Fruit fly (Drosophila melanogaster) whole organism, embryonic: ENCODE measurements around the gene CG34303.
A peak's percentile ranks its signal among the peaks of the same experiment; 100 is the strongest.

Experiments
- B-H1 ChIP-seq: fragments of 200-800 bp; sonication (Bioruptor generic); IDR thresholded peaks from 3 replicates; pipeline ENCODE4 v1.3.6; 2022; ENCODE audit warnings: missing biosample characterization, missing genetic modification characterization
- CG12219 ChIP-seq: fragments of 200-800 bp; sonication (Bioruptor generic); optimal IDR thresholded peaks from 3 replicates; lab custom pipeline; 2018; ENCODE audit warnings: missing biosample characterization, mild to moderate bottlenecking, missing genetic modification characterization
- CG15073 ChIP-seq: fragments of 200-800 bp; sonication (Bioruptor generic); optimal IDR thresholded peaks from 2 replicates; lab custom pipeline; 2016; ENCODE audit warnings: missing biosample characterization, missing genetic modification characterization
- CG15269 ChIP-seq: fragments of 200-800 bp; sonication (Bioruptor generic); optimal IDR thresholded peaks from 2 replicates; lab custom pipeline; 2018; ENCODE audit warnings: missing biosample characterization, mild to moderate bottlenecking, missing genetic modification characterization, moderate library complexity
- CG17385 ChIP-seq: fragments of 200-800 bp; sonication (Bioruptor generic); optimal IDR thresholded peaks from 3 replicates; lab custom pipeline; 2018; ENCODE audit warnings: missing biosample characterization, mild to moderate bottlenecking, missing genetic modification characterization
- CG31441 ChIP-seq: fragments of 200-800 bp; sonication (Bioruptor generic); IDR thresholded peaks from 2 replicates; pipeline ENCODE4 v1.3.6; 2022; ENCODE audit warnings: missing biosample characterization, missing genetic modification characterization
- CG32767 ChIP-seq: fragments of 200-800 bp; sonication (Bioruptor generic); IDR thresholded peaks from 2 replicates; pipeline ENCODE4 v1.3.6; 2022; ENCODE audit warnings: missing biosample characterization, missing genetic modification characterization
- CG34224 ChIP-seq: fragments of 200-800 bp; sonication (Bioruptor generic); IDR thresholded peaks from 3 replicates; pipeline ENCODE4 v1.3.6; 2022; ENCODE audit warnings: missing biosample characterization, missing genetic modification characterization; ENCODE audit not compliant: partially characterized antibody
- CG34376 ChIP-seq: fragments of 200-800 bp; sonication (Bioruptor generic); optimal IDR thresholded peaks from 2 replicates; lab custom pipeline; 2018; ENCODE audit warnings: missing biosample characterization, mild to moderate bottlenecking, missing genetic modification characterization
- CG34422 ChIP-seq: fragments of 200-800 bp; sonication (Bioruptor generic); IDR thresholded peaks from 3 replicates; pipeline ENCODE4 v1.3.6; 2022; ENCODE audit warnings: missing biosample characterization, missing genetic modification characterization
- CG4707 ChIP-seq: fragments of 200-800 bp; sonication (Bioruptor generic); optimal IDR thresholded peaks from 2 replicates; lab custom pipeline; 2018; ENCODE audit warnings: missing biosample characterization, mild to moderate bottlenecking, missing genetic modification characterization, moderate library complexity
- CG5245 ChIP-seq: fragments of 200-800 bp; sonication (Bioruptor generic); optimal IDR thresholded peaks from 3 replicates; lab custom pipeline; 2016; ENCODE audit warnings: missing biosample characterization, missing genetic modification characterization
- CG6791 ChIP-seq: fragments of 200-800 bp; sonication (Bioruptor generic); IDR thresholded peaks from 3 replicates; pipeline ENCODE4 v1.3.6; 2022; ENCODE audit warnings: missing biosample characterization, missing genetic modification characterization; ENCODE audit not compliant: partially characterized antibody
- CG8478 ChIP-seq: fragments of >200 bp; optimal IDR thresholded peaks from 2 replicates; lab custom pipeline; 2018
- Dbx ChIP-seq: fragments of 200-800 bp; sonication (Bioruptor generic); IDR thresholded peaks from 3 replicates; pipeline ENCODE4 v1.3.6; 2022; ENCODE audit warnings: missing biosample characterization, missing genetic modification characterization
- Deaf1 ChIP-seq: fragments of 200-800 bp; optimal IDR thresholded peaks from 3 replicates; lab custom pipeline; 2019; ENCODE audit warnings: missing biosample characterization, mild to moderate bottlenecking, missing genetic modification characterization, moderate library complexity
- H15 ChIP-seq: fragments of 200-800 bp; sonication (Bioruptor generic); IDR thresholded peaks from 3 replicates; pipeline ENCODE4 v1.3.6; 2022; ENCODE audit warnings: missing biosample characterization, missing genetic modification characterization
- Med ChIP-seq: fragments of 200-800 bp; sonication (Bioruptor generic); peaks from one replicate; lab custom pipeline; 2016; ENCODE audit warnings: missing biosample characterization, missing genetic modification characterization, mild to moderate bottlenecking, inconsistent platforms, moderate library complexity
- Opbp ChIP-seq: fragments of 200-800 bp; sonication (Bioruptor generic); IDR thresholded peaks from 3 replicates; pipeline ENCODE4 v1.3.6; 2022; ENCODE audit warnings: missing biosample characterization, missing genetic modification characterization; ENCODE audit not compliant: partially characterized antibody
- Xrp1 ChIP-seq: fragments of 200-800 bp; sonication (Bioruptor generic); IDR thresholded peaks from 2 replicates; pipeline ENCODE4 v1.3.6; 2022; ENCODE audit warnings: missing biosample characterization, missing genetic modification characterization
- abd-A ChIP-seq: fragments of 200-800 bp; sonication (Bioruptor generic); optimal IDR thresholded peaks from 3 replicates; lab custom pipeline; 2019; ENCODE audit warnings: missing biosample characterization, mild to moderate bottlenecking, missing genetic modification characterization, moderate library complexity
- ara ChIP-seq: fragments of 200-800 bp; sonication (Bioruptor generic); IDR thresholded peaks from 2 replicates; pipeline ENCODE4 v1.3.6; 2022; ENCODE audit warnings: missing biosample characterization, missing genetic modification characterization
- cg ChIP-seq: fragments of 200-800 bp; sonication (Bioruptor generic); optimal IDR thresholded peaks from 3 replicates; lab custom pipeline; 2019; ENCODE audit warnings: missing biosample characterization, mild to moderate bottlenecking, missing genetic modification characterization, moderate library complexity
- chinmo ChIP-seq: fragments of 200-800 bp; sonication (Bioruptor generic); IDR thresholded peaks from 4 replicates; pipeline ENCODE4 v1.3.6; 2022; ENCODE audit warnings: missing biosample characterization, missing genetic modification characterization; ENCODE audit not compliant: partially characterized antibody
- corto ChIP-seq: fragments of 200-800 bp; sonication (Bioruptor generic); optimal IDR thresholded peaks from 2 replicates; lab custom pipeline; 2016; ENCODE audit warnings: missing biosample characterization, mild to moderate bottlenecking, missing genetic modification characterization, moderate library complexity
- crol ChIP-seq: fragments of 200-800 bp; sonication (Bioruptor generic); IDR thresholded peaks from 2 replicates; pipeline ENCODE4 v1.3.6; 2022; ENCODE audit warnings: missing biosample characterization, missing genetic modification characterization
- cwo ChIP-seq: fragments of 200-800 bp; sonication (Bioruptor generic); optimal IDR thresholded peaks from 3 replicates; lab custom pipeline; 2017; ENCODE audit warnings: missing biosample characterization, missing genetic modification characterization, mild to moderate bottlenecking, moderate library complexity, missing genetic modification reagents
- disco-r ChIP-seq: fragments of 200-800 bp; sonication (Bioruptor generic); optimal IDR thresholded peaks from 2 replicates; lab custom pipeline; 2016; ENCODE audit warnings: missing biosample characterization, missing genetic modification characterization
- dpn ChIP-seq, 2 experiments: fragments of 200-800 bp; sonication (Bioruptor generic); optimal IDR thresholded peaks; 3 replicates each; lab custom pipeline; 2016; ENCODE audit warnings: missing biosample characterization in 2 of 2, missing genetic modification characterization in 2 of 2
- gsb-n ChIP-seq: fragments of 200-800 bp; sonication (Bioruptor generic); optimal IDR thresholded peaks from 3 replicates; lab custom pipeline; 2018; ENCODE audit warnings: missing biosample characterization, mild to moderate bottlenecking, missing genetic modification characterization
- kah ChIP-seq: fragments of 200-800 bp; sonication (Bioruptor generic); optimal IDR thresholded peaks from 2 replicates; lab custom pipeline; 2018; ENCODE audit warnings: missing biosample characterization, mild to moderate bottlenecking, missing genetic modification characterization
- kni ChIP-seq: fragments of 200-800 bp; sonication (Bioruptor generic); optimal IDR thresholded peaks from 3 replicates; lab custom pipeline; 2017; ENCODE audit warnings: mild to moderate bottlenecking, missing biosample characterization, missing genetic modification reagents, missing genetic modification characterization
- lola ChIP-seq, 3 experiments: fragments of >200 bp in 2 of 3; fragments of 200-800 bp in 1 of 3; sonication (Bioruptor generic) in 1 of 3; optimal IDR thresholded peaks; 2 replicates each; lab custom pipeline; 2017 to 2019; ENCODE audit warnings: missing biosample characterization in 3 of 3, missing genetic modification characterization in 3 of 3, mild to moderate bottlenecking in 1 of 3, moderate library complexity in 1 of 3
- mirr ChIP-seq: fragments of 200-800 bp; sonication (Bioruptor generic); optimal IDR thresholded peaks from 3 replicates; lab custom pipeline; 2018; ENCODE audit warnings: missing biosample characterization, mild to moderate bottlenecking, missing genetic modification characterization
- nom ChIP-seq: fragments of 200-800 bp; sonication (Bioruptor generic); optimal IDR thresholded peaks from 2 replicates; lab custom pipeline; 2017; ENCODE audit warnings: missing biosample characterization, missing genetic modification characterization, mild to moderate bottlenecking, moderate library complexity, missing genetic modification reagents
- prd ChIP-seq, 3 experiments: fragments of >200 bp in 2 of 3; fragments of 200-800 bp in 1 of 3; sonication (Bioruptor generic) in 1 of 3; optimal IDR thresholded peaks in 2 of 3; IDR thresholded peaks in 1 of 3; 2 replicates in 2 of 3; 3 replicates in 1 of 3; pipeline versions ENCODE4 v1.3.6 to Lab custom; 2017 to 2022; ENCODE audit warnings: missing biosample characterization in 1 of 3, missing genetic modification characterization in 1 of 3
- row ChIP-seq: fragments of 200-800 bp; sonication (Bioruptor generic); IDR thresholded peaks from 3 replicates; pipeline ENCODE4 v1.3.6; 2022; ENCODE audit warnings: missing biosample characterization, missing genetic modification characterization
- scrt ChIP-seq: fragments of 200-800 bp; sonication (Bioruptor generic); optimal IDR thresholded peaks from 2 replicates; lab custom pipeline; 2018; ENCODE audit warnings: missing biosample characterization, mild to moderate bottlenecking, missing genetic modification characterization, moderate library complexity
- sens-2 ChIP-seq: fragments of 200-800 bp; sonication (Bioruptor generic); IDR thresholded peaks from 2 replicates; pipeline ENCODE4 v1.3.6; 2022; ENCODE audit warnings: missing biosample characterization, missing genetic modification characterization
- sna ChIP-seq: fragments of 200-800 bp; sonication (Bioruptor generic); IDR thresholded peaks from 2 replicates; pipeline ENCODE4 v1.3.6; 2022; ENCODE audit warnings: missing biosample characterization, missing genetic modification characterization; ENCODE audit not compliant: partially characterized antibody
- sqz ChIP-seq: fragments of 200-800 bp; sonication (Bioruptor generic); optimal IDR thresholded peaks from 3 replicates; lab custom pipeline; 2018; ENCODE audit warnings: missing biosample characterization, mild to moderate bottlenecking, missing genetic modification characterization
- sr ChIP-seq: fragments of 200-800 bp; sonication (Bioruptor generic); IDR thresholded peaks from 3 replicates; pipeline ENCODE4 v1.3.6; 2022; ENCODE audit warnings: missing biosample characterization, missing genetic modification characterization
- unc-4 ChIP-seq: fragments of 200-800 bp; sonication (Bioruptor generic); IDR thresholded peaks from 2 replicates; pipeline ENCODE4 v1.3.6; 2022; ENCODE audit warnings: missing biosample characterization, missing genetic modification characterization; ENCODE audit not compliant: partially characterized antibody
- vvl ChIP-seq: fragments of 200-800 bp; sonication (Bioruptor generic); IDR thresholded peaks from 2 replicates; pipeline ENCODE4 v1.3.6; 2022; ENCODE audit warnings: missing biosample characterization, missing genetic modification characterization
- wdn ChIP-seq: fragments of 200-800 bp; sonication (Bioruptor generic); IDR thresholded peaks from 2 replicates; pipeline ENCODE4 v1.3.6; 2022; ENCODE audit warnings: missing biosample characterization, missing genetic modification characterization
- yki ChIP-seq: fragments of >200 bp; optimal IDR thresholded peaks from 3 replicates; lab custom pipeline; 2018
- zen2 ChIP-seq: fragments of 200-800 bp; sonication (Bioruptor generic); IDR thresholded peaks from 3 replicates; pipeline ENCODE4 v1.3.6; 2022; ENCODE audit warnings: missing biosample characterization, missing genetic modification characterization; ENCODE audit not compliant: partially characterized antibody

Gene CG34303

DNA sequence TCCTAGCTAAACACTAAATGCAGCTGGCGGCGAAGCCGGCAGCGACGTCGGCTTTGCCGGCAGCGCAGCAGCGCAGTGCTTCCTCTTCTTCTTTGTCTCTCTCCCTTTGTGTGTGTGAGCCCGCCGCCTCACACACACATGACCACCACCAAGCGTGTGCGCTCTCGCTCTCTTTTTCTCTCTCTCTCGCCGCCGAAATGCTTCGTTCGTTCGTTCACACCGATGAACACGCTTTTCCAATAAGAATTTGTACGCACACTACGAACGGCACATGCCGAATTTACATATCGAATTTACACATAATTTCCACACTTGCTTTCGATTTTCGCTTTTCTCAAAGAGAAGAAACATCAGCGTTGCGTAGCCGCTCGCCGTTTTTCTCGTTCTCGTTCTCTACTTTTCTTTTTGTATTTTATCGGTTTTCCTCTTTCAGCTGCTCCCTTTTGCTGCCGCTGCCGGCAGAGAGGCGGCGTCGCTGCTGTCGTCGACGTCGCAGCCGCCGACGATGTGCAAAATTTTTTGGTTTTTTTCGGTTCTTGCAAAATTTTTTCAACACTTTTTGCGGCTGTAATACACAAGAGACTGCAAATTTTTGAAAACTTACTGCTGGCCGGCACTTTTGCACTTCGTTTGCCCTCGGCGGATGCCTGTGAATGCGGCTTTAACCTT lies 42.3 kb downstream of the CG34303 start (continued):
- TF ChIP-seq CG17385 (GFP tag; lab: Kevin White, UChicago) (peak; percentile 98), sens-2 (no peak), ara (0 out of 2 replicates have a peak, but pooled peaks have one; percentile 17), CG8478 (lab: Kevin White, UChicago) (peak; percentile 53), H15 (GFP tag; lab: Robert Waterston, UW) (no peak), yki (lab: Kevin White, UChicago) (peak; percentile 92), CG34376 (peak; percentile 22), kah (GFP tag; lab: Kevin White, UChicago) (peak; percentile 45), scrt (GFP tag; lab: Kevin White, UChicago) (peak; percentile 17), CG15269 (tag; lab: Kevin White, UChicago) (peak; percentile 16), cwo (GFP tag; lab: Kevin White, UChicago) (peak; percentile 11), prd (optimal IDR thresholded peaks at IDR 0.05; lab: Kevin White, UChicago) (no peak), prd (GFP tag; IDR thresholded peaks at IDR 0.05; lab: Robert Waterston, UW) (0 out of 3 replicates have a peak, but pooled peaks have one; percentile 16), gsb-n (tag; lab: Kevin White, UChicago) (no peak), Med (GFP tag; lab: Kevin White, UChicago) (peak; percentile 82), chinmo (peak; percentile 80; the same call in 1 of the 4 replicates), row (GFP tag; lab: Robert Waterston, UW) (peak; percentile 54; the same call in 2 of the 3 replicates), zen2 (no peak), CG31441 (peak; percentile 23; the same call in 1 of the 2 replicates), CG34224 (GFP tag; lab: Robert Waterston, UW) (peak; percentile 54; the same call in 1 of the 3 replicates), kni (GFP tag; lab: Kevin White, UChicago) (peak; percentile 9), CG6791 (GFP tag; lab: Robert Waterston, UW) (no peak), nom (GFP tag; lab: Kevin White, UChicago) (peak; percentile 57), wdn (GFP tag; lab: Robert Waterston, UW) (0 out of 2 replicates have a peak, but pooled peaks have one; percentile 15), Xrp1 (GFP tag; lab: Robert Waterston, UW) (0 out of 2 replicates have a peak, but pooled peaks have one; percentile 30), B-H1 (GFP tag; lab: Robert Waterston, UW) (no peak), cg (GFP tag; lab: Kevin White, UChicago) (peak; percentile 97), sna (GFP tag; lab: Robert Waterston, UW) (peak; percentile 33; the same call in 1 of the 2 replicates), sqz (GFP tag; lab: Kevin White, UChicago) (peak; percentile 78), CG5245 (GFP tag; lab: Kevin White, UChicago) (no peak), CG34422 (GFP tag; lab: Robert Waterston, UW) (peak; percentile 27; the same call in 1 of the 3 replicates), Opbp (no peak), unc-4 (GFP tag; lab: Robert Waterston, UW) (peak; percentile 45; the same call in 1 of the 2 replicates), abd-A (tag; lab: Kevin White, UChicago) (no peak)

DNA sequence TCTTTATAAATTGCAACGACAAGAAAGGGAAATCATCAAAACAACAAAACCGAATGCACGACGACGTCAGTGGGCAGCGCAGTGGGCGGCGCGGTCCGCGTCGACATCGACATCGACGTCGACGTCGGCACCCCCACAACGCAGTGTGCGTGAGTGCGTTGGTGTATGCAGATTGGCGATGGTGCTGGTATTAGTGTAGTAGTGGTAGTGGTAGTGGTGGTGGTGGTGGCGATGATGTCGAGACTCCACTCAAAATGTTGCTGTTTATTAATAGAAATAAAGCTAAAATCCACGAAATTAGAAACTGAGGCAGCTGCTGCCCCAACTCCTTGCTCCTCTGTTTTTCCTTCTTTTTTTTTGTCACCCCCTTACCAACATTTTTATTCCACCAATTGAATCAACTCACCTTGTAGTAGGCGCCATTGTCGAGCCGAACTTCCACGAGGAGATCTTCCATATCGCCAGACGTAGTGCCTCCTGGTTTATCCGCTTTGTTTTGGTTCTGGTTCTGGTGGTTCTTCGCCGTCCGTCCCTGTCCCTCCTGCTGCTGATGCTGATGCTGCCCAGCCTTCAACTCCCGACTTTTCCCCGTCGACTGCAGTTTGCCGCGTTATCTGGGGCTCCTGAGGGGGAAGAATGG lies 43.3 kb downstream of the CG34303 start:
- no peak for TF ChIP-seq Dbx (GFP tag; lab: Robert Waterston, UW)
- TF ChIP-seq lola (GFP tag; optimal IDR thresholded peaks at IDR 0.05; lab: Kevin White, UChicago): no peak
- no peak for TF ChIP-seq CG8478 (lab: Kevin White, UChicago)
- TF ChIP-seq CG15073: no peak
- TF ChIP-seq vvl (GFP tag; lab: Robert Waterston, UW): 0 out of 2 replicates have a peak, but pooled peaks have one; percentile 15
- peak; percentile 37 for TF ChIP-seq CG17385 (GFP tag; lab: Kevin White, UChicago)
- no peak for TF ChIP-seq CG4707
- no peak for TF ChIP-seq B-H1 (GFP tag; lab: Robert Waterston, UW)
- TF ChIP-seq CG12219: no peak
- TF ChIP-seq Deaf1 (tag; lab: Kevin White, UChicago): peak; percentile 24
- TF ChIP-seq disco-r (GFP tag; lab: Kevin White, UChicago): no peak
- no peak for TF ChIP-seq mirr (GFP tag; lab: Kevin White, UChicago)
- no peak for TF ChIP-seq CG32767 (GFP tag; lab: Robert Waterston, UW)
- 0 out of 2 replicates have a peak, but pooled peaks have one; percentile 9 for TF ChIP-seq wdn (GFP tag; lab: Robert Waterston, UW)
- peak; percentile 94 for TF ChIP-seq sr
- TF ChIP-seq corto (GFP tag; lab: Kevin White, UChicago): no peak
- TF ChIP-seq crol: peak; percentile 51
- TF ChIP-seq dpn (GFP tag; optimal IDR thresholded peaks at IDR 0.05; lab: Kevin White, UChicago): no peak
